Worm (Caenorhabditis elegans): ENCODE data around the gene F09B12.7.

F09B12.7 gene

ce11 chrX:15045401-15045800 is 49.5 kb downstream of the F09B12.7 start:
- TF ChIP-seq mes-2 (tag; optimal IDR thresholded peaks at IDR 0.05; ENCODE audit: poor library complexity, severe bottlenecking) (peak; percentile 13), Y105C5A.15 (GFP tag; IDR thresholded peaks at IDR 0.05) (no peak), mdt-29 (GFP tag; IDR thresholded peaks at IDR 0.05) (no peak), sdz-12 (GFP tag; optimal IDR thresholded peaks at IDR 0.05) (no peak), aly-2 (tag; optimal IDR thresholded peaks at IDR 0.05) (no peak), R02D3.7 (tag; optimal IDR thresholded peaks at IDR 0.05) (peak; percentile 50), T20F7.1 (GFP tag; optimal IDR thresholded peaks at IDR 0.05) (no peak), hlh-30 (tag; optimal IDR thresholded peaks at IDR 0.05; ENCODE audit: insufficient read depth) (peak; percentile 42), dmd-8 (GFP tag; IDR thresholded peaks at IDR 0.05) (no peak)
